Worm (Caenorhabditis elegans): ENCODE data around the gene T23E1.3.

The T23E1.3 gene

DNA sequence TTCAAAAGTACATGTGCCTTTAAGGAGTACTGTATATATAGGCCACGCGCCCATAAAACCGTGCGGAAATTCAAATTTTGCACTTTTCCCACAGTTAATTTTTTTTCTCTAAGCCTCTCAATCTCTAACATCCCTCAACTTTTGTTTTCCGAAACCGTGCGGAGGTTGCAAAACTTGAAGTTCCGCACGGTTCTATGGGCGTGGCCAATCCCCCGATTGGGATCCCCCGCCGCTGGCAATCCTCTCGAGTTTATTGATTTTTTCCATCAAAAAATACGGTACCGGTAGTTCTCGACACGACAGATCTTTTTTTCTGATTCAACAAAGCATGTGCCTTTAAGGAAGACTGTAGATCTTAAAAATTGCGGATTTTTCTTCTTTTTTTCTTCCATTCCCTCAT is at the start of gene T23E1.3:
Gene T23E1.3 (plus strand): TSS at position 301 of the 400 bp plus-strand sequence.
- TF ChIP-seq unc-62 (GFP tag; optimal IDR thresholded peaks at IDR 0.05), result no peak

DNA sequence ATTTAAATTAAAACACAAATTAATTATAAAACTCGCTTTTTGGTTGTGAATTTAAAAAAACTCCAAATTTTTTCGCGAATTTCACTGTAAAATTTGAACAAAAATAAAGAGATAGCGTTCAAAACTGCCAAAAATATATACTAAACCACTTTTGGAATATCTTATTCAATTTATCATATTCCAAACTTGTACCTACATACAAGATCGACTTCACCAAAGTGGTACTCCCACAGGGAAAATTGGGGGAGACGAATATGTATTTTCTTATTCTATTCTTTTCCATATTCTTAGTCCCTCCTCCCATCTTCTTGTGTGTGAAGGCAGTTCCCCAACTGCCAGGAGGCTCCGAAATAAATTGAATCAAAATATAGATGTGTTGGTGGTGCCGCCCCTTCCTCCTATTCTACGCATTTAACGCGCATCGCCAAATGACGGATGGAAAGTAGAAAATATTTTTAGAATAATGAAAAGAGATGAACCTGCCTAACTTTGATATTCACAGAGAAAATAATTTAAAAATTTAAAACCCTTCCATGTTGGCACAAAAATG is 49.6 kb upstream of the T23E1.3 start:
- TF ChIP-seq unc-62 (GFP tag; optimal IDR thresholded peaks at IDR 0.05), result no peak

DNA sequence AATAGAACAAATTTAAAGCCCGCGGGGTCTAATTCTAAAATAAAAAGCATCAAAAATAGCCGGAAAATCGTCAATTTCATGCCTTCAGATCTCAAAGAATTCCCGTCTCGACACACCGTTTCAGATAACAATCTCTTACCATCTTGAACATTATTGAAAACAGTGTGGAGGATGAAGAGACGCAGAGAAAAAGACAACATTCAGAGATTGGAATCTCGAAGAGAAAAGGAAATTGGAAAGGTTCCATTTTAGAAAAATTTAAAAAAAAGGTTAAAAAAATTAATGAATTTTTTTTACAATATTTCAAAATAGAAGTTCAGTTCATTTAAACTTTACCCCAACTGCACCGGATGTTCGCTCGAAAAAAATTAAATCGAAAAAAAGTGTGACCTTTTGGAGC is 48.7 kb upstream of the T23E1.3 start:
- no peak for TF ChIP-seq unc-62 (GFP tag; optimal IDR thresholded peaks at IDR 0.05)

- no peak for TF ChIP-seq unc-62 (GFP tag; optimal IDR thresholded peaks at IDR 0.05)
Observed at ce11 chrIV:3101208-3101607, 44.5 kb upstream of the T23E1.3 start.

ce11 chrIV:3121060-3121459 is 24.6 kb upstream of the T23E1.3 start:
- no peak for TF ChIP-seq unc-62 (GFP tag; optimal IDR thresholded peaks at IDR 0.05)

DNA sequence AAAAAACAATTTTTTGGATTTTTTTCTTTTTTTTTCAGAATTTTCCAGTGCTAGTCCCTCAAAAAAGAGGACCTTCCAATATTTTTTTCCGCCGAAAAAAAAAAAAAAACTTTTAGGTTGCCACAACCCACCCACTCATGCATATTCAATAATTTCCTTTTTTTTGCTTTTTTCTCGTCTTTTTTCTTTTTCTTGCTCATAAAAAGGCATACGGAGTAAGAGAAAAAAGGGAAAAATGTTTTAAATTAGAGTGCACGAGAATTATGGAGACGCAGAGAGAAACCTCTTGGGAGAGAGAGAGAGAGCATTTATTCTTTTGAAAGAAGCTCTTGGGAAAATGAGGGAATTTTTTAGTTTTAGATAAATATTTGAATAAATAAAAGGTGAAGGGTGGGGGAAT is 17.7 kb upstream of the T23E1.3 start:
- no peak for TF ChIP-seq unc-62 (GFP tag; optimal IDR thresholded peaks at IDR 0.05)

DNA sequence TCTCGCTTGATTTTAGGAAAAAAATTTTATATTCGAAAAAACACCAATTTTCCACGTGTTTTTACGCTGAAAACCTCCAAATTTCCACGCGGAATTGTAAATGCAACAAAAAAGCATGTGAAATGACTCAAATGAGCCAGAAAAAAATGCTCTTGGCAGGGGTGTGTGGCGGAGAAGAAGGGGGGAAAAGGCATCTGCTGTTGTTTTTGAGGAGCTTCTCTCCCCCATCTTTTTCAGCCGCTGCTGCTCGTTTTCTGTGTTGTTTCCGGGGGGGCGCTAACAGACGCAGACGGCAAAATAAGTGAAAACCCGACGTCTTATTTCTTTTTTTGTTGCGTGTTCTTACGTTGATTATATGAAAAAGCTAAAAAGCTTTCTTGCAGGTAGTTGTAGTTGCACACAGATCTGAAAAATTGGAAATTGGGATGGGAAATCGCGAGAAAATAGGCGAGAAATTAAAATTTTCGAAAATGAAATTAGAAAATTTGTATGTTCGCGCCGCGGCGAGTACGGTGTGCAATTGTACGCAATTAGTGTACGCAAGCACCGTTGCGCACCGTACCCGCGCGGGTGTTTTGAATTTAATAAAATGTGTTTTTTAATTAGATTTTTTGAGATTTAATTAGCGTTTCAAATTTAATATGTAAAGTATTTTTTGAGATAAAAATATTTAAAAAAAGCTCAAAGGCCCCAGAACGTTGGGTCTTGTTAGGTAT is 13.7 kb upstream of the T23E1.3 start:
- no peak for TF ChIP-seq unc-62 (GFP tag; optimal IDR thresholded peaks at IDR 0.05)

- no peak for TF ChIP-seq unc-62 (GFP tag; optimal IDR thresholded peaks at IDR 0.05)
Observed at ce11 chrIV:3133099-3133817, 12.4 kb upstream of the T23E1.3 start, which contains the start of gene mca-3. mca-3 (minus strand) TSS chrIV:3133149.

DNA sequence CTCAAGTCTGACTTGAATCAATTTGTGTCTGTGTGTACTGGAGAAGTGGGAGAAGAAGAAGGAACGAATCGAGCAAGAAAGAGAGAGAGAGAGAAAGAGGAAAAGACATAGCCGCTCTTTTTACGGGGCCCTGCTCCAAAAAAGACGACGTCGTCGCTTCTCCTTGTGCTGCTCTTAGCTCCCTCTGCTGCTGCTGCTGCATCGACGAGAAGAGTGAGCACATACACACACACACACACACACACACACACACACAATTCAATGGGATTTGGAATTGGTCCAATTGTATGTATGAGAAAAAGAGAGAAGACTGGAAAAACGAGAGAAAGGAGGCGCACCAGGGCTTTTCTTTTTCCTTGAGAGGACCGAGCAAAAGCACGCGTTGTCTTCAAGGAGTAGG is 10.7 kb upstream of the T23E1.3 start:
- TF ChIP-seq unc-62 (GFP tag; optimal IDR thresholded peaks at IDR 0.05), result no peak

ce11 chrIV:3136493-3136892 is 9.2 kb upstream of the T23E1.3 start:
- TF ChIP-seq unc-62 (GFP tag; optimal IDR thresholded peaks at IDR 0.05), result no peak

ce11 chrIV:3151061-3151460 is 5.4 kb downstream of the T23E1.3 start, which contains the start of gene T23E1.1:
T23E1.1 (plus strand) TSS chrIV:3151361.
- no peak for TF ChIP-seq unc-62 (GFP tag; optimal IDR thresholded peaks at IDR 0.05)

DNA sequence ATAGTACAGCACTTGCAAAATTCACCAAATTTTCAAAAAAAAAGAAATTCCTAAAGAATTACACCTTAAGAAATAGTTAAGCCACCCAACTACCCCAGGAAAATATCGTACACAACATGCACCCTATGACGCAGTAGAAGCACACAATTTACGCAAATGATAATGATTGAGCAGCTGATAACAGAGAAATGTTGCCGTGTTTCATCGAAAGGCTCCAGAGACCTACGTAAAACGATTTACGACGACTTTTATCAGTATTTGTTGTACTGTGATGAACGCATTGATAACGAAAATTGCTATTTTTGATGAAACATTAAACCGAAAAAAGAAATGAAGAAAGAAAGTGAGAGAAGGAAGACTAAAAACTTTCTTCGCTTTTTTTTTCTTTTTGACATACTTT is 12.5 kb downstream of the T23E1.3 start:
- no peak for TF ChIP-seq unc-62 (GFP tag; optimal IDR thresholded peaks at IDR 0.05)

ce11 chrIV:3160785-3161184 is 15.1 kb downstream of the T23E1.3 start:
- TF ChIP-seq unc-62 (GFP tag; optimal IDR thresholded peaks at IDR 0.05), result no peak

ce11 chrIV:3163562-3163961 is 17.9 kb downstream of the T23E1.3 start:
- no peak for TF ChIP-seq unc-62 (GFP tag; optimal IDR thresholded peaks at IDR 0.05)

- TF ChIP-seq unc-62 (GFP tag; optimal IDR thresholded peaks at IDR 0.05), result no peak
Observed at ce11 chrIV:3165365-3165764, 19.7 kb downstream of the T23E1.3 start.

DNA sequence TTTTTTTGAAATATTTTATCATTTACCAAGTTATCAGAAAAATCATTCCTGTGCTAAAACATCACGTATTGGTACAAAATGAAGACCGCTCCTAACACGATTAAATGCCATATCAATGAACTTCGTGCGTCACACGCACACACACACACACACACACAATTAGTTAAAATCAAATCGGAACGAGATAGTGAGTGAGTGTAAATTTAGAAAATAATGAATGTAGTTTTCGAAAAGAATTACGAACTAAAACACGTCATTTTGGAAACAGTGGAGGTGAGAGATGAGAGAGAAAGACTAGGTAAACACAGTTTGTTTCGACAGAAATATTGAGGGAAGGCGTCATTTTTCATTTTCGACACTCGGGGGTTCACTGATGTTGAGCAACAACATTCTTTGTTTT is 21.2 kb downstream of the T23E1.3 start:
- TF ChIP-seq unc-62 (GFP tag; optimal IDR thresholded peaks at IDR 0.05), result no peak

- TF ChIP-seq unc-62 (GFP tag; optimal IDR thresholded peaks at IDR 0.05), result no peak
Observed at ce11 chrIV:3168656-3169216, 23.0 kb downstream of the T23E1.3 start.
